Worm (Caenorhabditis elegans) whole organism, mixed stage, embryonic: ENCODE results near the gene nra-1.

Experiments
- bed-3 ChIP-seq: fragments of 200-800 bp; sonication (Bioruptor generic); optimal IDR thresholded peaks from 3 replicates; lab custom pipeline; 2018; ENCODE audit warnings: mild to moderate bottlenecking, missing genetic modification characterization, moderate library complexity, missing compliant biosample characterization
- blmp-1 ChIP-seq: fragments of 150-350 bp; optimal IDR thresholded peaks from 2 replicates; lab custom pipeline; 2014; ENCODE audit warnings: missing biosample characterization, missing genetic modification characterization
- elt-3 ChIP-seq: fragments of 150-350 bp; optimal IDR thresholded peaks from 2 replicates; lab custom pipeline; 2014; ENCODE audit warnings: missing biosample characterization, missing genetic modification characterization
- flh-1 ChIP-seq: fragments of 200-800 bp; sonication (Bioruptor generic); optimal IDR thresholded peaks from 2 replicates; lab custom pipeline; 2018; ENCODE audit warnings: mild to moderate bottlenecking, missing genetic modification characterization, moderate library complexity, missing compliant biosample characterization
- lin-13 ChIP-seq: fragments of 150-350 bp; optimal IDR thresholded peaks from 2 replicates; lab custom pipeline; 2014; ENCODE audit warnings: missing biosample characterization, missing genetic modification characterization
- nhr-12 ChIP-seq: fragments of 150-350 bp; optimal IDR thresholded peaks from 2 replicates; lab custom pipeline; 2014; ENCODE audit warnings: missing biosample characterization, missing genetic modification characterization
- nhr-237 ChIP-seq: fragments of 150-350 bp; optimal IDR thresholded peaks from 2 replicates; lab custom pipeline; 2014; ENCODE audit warnings: missing biosample characterization, missing genetic modification characterization
- sem-2 ChIP-seq: fragments of 200-800 bp; sonication (Bioruptor generic); optimal IDR thresholded peaks from 2 replicates; lab custom pipeline; 2018; ENCODE audit warnings: mild to moderate bottlenecking, missing genetic modification characterization, missing compliant biosample characterization
- snpc-4 ChIP-seq: fragments of 150-350 bp; optimal IDR thresholded peaks from 2 replicates; lab custom pipeline; 2014; ENCODE audit warnings: missing biosample characterization, missing genetic modification characterization
- ztf-11 ChIP-seq: fragments of 150-350 bp; optimal IDR thresholded peaks from 2 replicates; lab custom pipeline; 2014; ENCODE audit warnings: missing biosample characterization, missing genetic modification characterization

ce11 chrIV:17320445-17320844 is 36.4 kb upstream of the nra-1 start, which contains the start of gene C49C3.4:
- TF ChIP-seq nhr-12 (no peak), snpc-4 (tag; lab: Kevin White, UChicago) (no peak), blmp-1 (no peak), nhr-237 (tag; lab: Kevin White, UChicago) (no peak), flh-1 (GFP tag; lab: Kevin White, UChicago) (no peak), lin-13 (tag; lab: Kevin White, UChicago) (no peak), elt-3 (tag; lab: Kevin White, UChicago) (no peak), ztf-11 (tag; lab: Kevin White, UChicago) (no peak), sem-2 (no peak), bed-3 (GFP tag; lab: Kevin White, UChicago) (no peak)
